Worm (Caenorhabditis elegans) whole organism, L4/young adult: ENCODE results near the gene R09F10.8.

ENCODE experiments used
- W03F9.2 ChIP-seq: fragments of 150-350 bp; optimal IDR thresholded peaks from 2 replicates; lab custom pipeline; 2014; ENCODE audit warnings: missing biosample characterization, missing genetic modification characterization
- dao-5 ChIP-seq: sonication (generic microtip); optimal IDR thresholded peaks from 2 replicates; lab custom pipeline; 2016; ENCODE audit warnings: missing genotype, missing genetic modification characterization, moderate library complexity, missing compliant biosample characterization
- him-1 ChIP-seq: sonication (generic microtip); optimal IDR thresholded peaks from 2 replicates; lab custom pipeline; 2016; ENCODE audit warnings: missing genotype, missing genetic modification reagents, missing genetic modification characterization, missing compliant biosample characterization

The R09F10.8 gene

DNA sequence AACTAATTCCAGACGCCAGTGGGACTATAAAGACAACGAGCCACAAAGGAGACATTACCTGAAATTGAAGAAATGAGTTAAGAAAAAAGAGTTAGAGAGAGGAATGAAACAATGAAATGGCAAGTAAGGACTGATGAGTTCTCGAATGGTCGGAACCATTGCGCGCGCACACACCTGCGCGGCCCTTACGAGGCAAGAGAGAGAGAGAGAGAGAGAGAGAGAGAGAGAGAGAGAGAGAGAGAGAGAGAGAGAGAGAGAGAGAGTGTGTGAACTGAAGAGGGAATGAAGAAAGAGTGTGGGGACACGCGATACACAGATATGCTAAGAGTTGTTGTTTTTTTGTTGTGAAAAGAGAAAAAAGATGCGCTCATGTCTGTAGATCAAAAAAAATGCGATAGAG, at the start of gene R09F10.8:
Gene R09F10.8 (minus strand): TSS at position 58 of the 400 bp plus-strand sequence.
- TF ChIP-seq dao-5 (tag; lab: Kevin White, UChicago) (no peak), him-1 (tag; lab: Kevin White, UChicago) (no peak), W03F9.2 (no peak)

DNA sequence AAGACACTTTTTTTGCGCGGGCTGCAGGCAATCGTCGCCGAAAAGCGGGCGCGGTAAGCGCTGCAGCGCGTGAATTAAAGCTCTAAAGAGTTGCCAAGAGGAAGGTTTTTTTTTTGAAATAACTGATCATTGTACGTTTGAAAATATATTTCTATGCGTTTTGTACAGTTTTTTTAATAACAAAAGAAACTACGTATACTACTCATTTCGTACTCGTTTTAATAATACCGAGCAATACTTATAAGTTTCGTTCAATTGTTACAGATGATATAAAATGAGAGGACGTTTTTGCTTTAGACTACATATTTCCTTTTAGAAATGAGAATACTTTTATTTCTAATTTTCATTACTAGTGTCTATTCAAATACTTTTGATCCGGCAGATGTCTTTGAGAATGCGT, 45.7 kb upstream of the R09F10.8 start, which contains the start of gene nep-15:
Gene nep-15 (plus strand): TSS at position 301 of the 400 bp plus-strand sequence.
- TF ChIP-seq W03F9.2 (no peak), dao-5 (tag; lab: Kevin White, UChicago) (no peak), him-1 (tag; lab: Kevin White, UChicago) (no peak)

DNA sequence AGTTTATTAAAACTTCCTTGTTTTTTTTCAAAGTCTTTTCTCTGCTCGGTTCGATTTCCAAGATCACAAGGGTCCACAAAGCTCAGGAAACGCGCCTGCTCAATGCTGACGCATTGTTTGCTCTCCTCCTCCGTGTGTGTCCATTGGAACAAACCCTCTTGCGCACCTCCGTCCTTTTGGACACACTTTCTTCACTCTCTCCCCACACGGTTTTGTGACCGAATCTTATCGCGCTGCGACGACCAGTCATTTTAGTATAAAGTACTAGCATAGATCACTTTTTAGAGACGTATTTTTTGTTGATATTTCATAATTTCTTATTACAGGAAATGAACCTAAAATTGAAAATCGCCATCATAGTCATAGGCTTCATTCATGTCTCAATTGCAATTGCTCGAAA, 42.0 kb upstream of the R09F10.8 start:
- peak; percentile 42 for TF ChIP-seq him-1 (tag; lab: Kevin White, UChicago)
- TF ChIP-seq W03F9.2: peak; percentile 62
- TF ChIP-seq dao-5 (tag; lab: Kevin White, UChicago): no peak

DNA sequence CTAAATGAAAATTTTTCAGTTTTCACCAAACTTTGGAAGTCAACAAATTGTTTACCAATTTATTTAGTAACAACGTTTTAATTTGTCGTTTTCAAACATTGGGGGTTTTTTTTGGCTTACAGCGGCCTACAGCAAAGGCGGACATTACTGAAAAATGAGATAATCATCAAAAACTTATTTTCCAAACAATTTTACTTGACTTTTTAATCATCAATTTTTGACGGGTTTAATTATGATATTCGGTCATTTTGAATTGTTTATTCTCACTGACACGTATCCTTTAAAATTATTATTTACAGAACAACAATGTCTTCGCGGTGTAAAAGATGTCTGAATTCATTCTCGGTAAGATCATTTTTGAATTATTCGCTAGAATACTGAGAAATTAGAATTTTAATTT, 41.3 kb upstream of the R09F10.8 start, which contains the start of gene F40B5.2:
Gene F40B5.2 (plus strand): TSS at position 301 of the 400 bp plus-strand sequence.
- TF ChIP-seq dao-5 (tag; lab: Kevin White, UChicago): no peak
- TF ChIP-seq him-1 (tag; lab: Kevin White, UChicago): no peak
- no peak for TF ChIP-seq W03F9.2

DNA sequence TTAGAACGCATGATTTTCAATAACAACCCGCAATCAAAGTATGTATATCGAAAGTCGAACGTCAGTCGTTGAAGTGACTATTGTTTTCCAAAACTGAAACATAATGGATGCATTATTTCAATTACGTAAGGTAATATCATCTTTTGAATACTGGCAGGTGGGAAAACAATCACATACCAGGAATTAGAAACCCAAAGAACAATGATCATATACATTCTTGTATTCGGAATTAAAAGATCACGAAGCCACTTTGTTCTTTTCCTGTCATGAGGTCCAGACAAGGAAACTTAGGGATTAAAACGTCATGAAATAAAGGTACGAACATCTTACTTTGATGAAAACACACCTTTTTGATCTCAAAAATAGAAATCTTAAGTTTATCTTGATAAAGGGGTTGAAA, 36.1 kb upstream of the R09F10.8 start:
- TF ChIP-seq him-1 (tag; lab: Kevin White, UChicago) (no peak), dao-5 (tag; lab: Kevin White, UChicago) (no peak), W03F9.2 (no peak)

DNA sequence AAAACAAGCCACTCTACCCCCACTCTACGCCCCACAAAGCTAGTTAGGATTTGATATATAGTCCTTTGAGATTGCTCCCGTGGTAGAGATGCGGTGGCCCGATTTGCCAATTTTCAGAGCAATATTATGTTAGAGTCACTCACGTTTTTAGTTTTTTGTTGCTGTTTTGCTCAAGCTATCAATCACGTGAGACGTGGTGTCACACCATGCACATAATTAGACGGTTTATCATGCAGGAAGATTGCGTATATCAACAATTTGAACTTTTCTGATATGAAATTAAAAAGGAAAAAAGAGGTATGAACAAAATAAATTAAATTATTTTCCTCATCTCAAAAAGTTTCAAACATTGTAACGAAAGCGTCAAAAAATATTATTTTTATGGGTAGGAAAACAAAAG, 30.1 kb upstream of the R09F10.8 start:
- TF ChIP-seq dao-5 (tag; lab: Kevin White, UChicago) (no peak), him-1 (tag; lab: Kevin White, UChicago) (no peak), W03F9.2 (no peak)

DNA sequence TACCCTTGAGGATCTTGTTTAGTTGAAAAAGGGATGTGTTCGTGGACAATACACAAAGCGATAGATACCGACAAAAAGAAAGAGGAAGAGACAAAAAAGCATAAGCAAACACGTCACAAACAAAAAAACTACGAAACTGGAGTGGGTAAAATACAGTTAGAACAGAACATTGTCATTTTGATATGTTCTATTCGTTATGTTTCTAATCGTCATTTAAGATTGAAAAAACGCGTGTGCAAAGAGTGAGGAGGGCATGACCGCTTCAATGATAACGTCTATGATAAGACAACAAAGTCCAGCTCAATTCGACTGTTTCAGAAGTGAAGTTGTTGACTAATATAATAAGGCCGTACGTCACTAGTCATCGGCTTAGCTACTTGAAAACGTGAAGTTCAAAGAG, 29.1 kb upstream of the R09F10.8 start:
- no peak for TF ChIP-seq dao-5 (tag; lab: Kevin White, UChicago)
- TF ChIP-seq W03F9.2: no peak
- no peak for TF ChIP-seq him-1 (tag; lab: Kevin White, UChicago)

DNA sequence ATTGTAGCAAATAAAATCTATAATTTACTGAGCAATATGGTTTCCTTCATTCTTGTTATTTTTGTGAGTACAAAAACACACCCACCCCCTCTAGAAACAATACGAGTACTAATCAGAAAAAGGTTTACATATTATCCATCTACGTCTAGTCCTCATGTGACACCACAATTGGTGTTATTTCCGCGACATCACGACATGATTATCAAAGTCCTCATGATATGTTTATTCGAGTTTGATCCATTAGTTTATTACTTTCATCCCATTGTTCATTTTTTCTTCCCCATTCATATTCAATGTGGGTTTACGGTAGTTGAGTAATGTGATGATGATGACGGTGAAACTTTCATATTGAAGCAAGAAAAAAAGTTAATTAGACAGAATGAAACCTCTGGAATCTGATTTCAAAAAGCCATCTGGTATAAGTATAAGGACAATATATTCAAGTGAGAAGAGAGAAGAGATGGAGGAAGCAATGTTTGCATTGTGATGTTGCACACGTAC, 28.1 kb upstream of the R09F10.8 start:
- TF ChIP-seq W03F9.2 (no peak), dao-5 (tag; lab: Kevin White, UChicago) (no peak), him-1 (tag; lab: Kevin White, UChicago) (no peak)

DNA sequence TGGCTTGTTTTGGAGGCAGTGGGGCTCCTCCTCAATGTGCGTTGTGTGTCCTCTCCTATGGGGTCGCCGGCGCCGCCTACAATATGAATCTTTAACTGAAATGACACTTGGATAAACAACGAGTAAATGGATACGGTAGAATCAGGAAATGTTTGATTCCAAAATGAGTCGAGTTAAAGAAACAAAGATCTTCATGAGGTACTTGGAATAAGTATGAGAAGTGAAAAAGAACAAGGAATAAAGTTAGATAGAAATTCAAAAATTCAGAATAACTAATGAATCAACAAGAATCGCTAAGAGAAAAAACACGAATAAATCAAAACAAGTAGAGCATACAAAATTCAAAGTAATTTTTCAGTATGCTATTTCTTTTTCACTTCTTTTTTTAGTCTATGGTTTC, 24.7 kb upstream of the R09F10.8 start, which contains the start of gene npr-28:
Gene npr-28 (minus strand): TSS at position 101 of the 400 bp plus-strand sequence.
- TF ChIP-seq him-1 (tag; lab: Kevin White, UChicago): no peak
- TF ChIP-seq dao-5 (tag; lab: Kevin White, UChicago): no peak
- TF ChIP-seq W03F9.2: no peak

DNA sequence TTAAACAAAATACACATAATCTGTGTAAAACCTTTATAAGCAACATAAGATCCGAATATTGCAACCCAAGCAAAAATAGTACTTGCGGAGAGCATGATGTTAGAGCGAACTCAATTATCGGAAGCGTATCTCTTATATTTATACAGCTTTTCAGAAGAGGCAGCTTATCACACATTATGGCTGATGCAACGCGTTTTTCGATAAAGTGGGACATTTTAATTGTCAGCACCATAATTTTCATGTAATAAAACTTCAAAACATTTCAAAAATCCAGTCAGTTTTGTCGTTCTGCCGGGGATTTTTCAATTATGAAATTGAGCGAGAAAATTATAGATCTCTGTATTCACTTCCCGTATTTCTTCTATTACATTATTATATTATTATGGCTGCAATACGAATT, 20.0 kb upstream of the R09F10.8 start, which contains the start of gene drd-5:
Gene drd-5 (minus strand): TSS at position 101 of the 400 bp plus-strand sequence.
- TF ChIP-seq W03F9.2: no peak
- no peak for TF ChIP-seq him-1 (tag; lab: Kevin White, UChicago)
- TF ChIP-seq dao-5 (tag; lab: Kevin White, UChicago): no peak

DNA sequence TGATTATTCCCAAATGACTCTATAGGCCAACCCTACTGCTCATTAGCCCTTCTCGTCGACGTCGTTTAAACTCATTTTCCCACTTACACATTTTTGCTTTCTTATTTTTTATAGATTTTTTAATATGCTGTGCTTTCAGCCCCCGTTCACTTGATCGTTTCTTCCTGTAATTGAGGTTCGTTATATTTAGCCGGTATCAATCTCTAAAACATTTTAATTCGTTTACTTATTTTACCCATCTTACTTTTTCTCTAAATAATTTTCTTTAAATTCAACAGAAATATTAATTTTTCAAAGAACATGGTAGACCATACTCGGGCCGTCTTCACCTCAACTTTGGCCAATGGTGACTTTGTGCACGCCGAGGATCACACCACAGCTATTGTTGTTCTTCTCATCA, 15.4 kb upstream of the R09F10.8 start, which contains the start of gene F55E10.1:
Gene F55E10.1 (plus strand): TSS at position 301 of the 400 bp plus-strand sequence.
- TF ChIP-seq dao-5 (tag; lab: Kevin White, UChicago) (no peak), him-1 (tag; lab: Kevin White, UChicago) (no peak), W03F9.2 (no peak)

DNA sequence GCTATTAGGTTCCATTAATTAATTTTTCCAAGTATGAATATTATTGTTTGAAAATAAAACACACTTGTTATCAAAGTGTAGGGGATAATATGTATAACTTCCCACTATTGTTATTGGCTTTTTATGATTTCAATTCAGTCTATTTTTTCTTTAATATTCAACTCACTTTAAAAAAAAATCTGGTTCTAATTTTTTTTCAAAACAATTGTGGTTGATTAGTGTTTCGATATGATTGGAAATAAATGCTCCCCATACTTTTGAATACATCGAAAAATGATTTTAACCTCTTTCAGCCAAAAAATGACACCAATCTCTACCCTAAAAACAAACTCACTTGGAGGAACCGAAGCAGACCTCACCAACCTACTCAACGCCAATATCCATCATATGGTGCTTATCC, 14.1 kb upstream of the R09F10.8 start, which contains the start of gene F55E10.2:
Gene F55E10.2 (plus strand): TSS at position 301 of the 400 bp plus-strand sequence.
- no peak for TF ChIP-seq dao-5 (tag; lab: Kevin White, UChicago)
- TF ChIP-seq W03F9.2: no peak
- no peak for TF ChIP-seq him-1 (tag; lab: Kevin White, UChicago)

DNA sequence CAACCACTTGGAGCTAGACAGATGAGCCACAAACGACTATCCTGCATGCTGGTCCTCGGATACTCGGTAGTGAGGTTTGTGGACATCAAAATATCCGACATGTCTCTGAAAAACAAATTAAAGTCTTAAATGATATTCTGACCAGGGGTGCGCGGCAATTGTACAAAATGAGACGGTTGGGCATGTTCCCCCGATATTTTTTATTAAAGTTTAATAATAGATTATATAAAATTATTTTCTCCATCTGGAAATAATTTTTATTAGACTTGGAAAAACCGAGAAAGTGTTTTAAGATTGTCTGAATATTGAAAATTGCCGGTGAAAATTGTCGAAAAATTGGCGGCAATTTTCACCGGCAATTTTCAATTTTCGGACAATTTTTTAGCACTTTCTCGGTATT, 1.5 kb upstream of the R09F10.8 start, which contains the start of gene F55E10.4:
Gene F55E10.4 (minus strand): TSS at position 101 of the 400 bp plus-strand sequence.
- TF ChIP-seq W03F9.2 (no peak), dao-5 (tag; lab: Kevin White, UChicago) (no peak), him-1 (tag; lab: Kevin White, UChicago) (no peak)

DNA sequence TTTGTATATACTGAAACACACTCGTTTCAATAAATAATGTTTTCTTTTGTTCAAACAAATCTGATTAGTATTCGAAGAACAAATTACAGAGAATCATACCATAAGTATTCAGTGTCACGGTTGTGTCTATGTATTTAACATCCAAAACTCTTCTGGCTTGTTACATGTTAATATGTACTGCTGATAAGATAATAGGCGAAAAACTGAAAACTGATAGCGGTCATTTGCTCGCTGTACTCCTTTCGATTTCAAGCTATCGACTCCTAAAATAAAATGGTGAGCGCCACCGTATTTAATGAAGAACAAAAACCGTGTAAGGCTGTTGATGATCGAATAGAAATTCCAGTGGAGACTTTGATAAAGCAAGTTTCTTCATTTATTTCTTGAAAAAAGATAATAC, 2.9 kb downstream of the R09F10.8 start, which contains the start of gene R09F10.1:
Gene R09F10.1 (plus strand): TSS at position 222 of the 400 bp plus-strand sequence.
- TF ChIP-seq dao-5 (tag; lab: Kevin White, UChicago) (no peak), him-1 (tag; lab: Kevin White, UChicago) (no peak), W03F9.2 (no peak)
